Fruit fly (Drosophila melanogaster) whole organism, embryonic: ENCODE results near the gene CG5157.

Experiments used
- Atf-2 ChIP-seq: fragments of 200-800 bp; sonication (Bioruptor generic); optimal IDR thresholded peaks from 2 replicates; lab custom pipeline; 2016; ENCODE audit warnings: missing biosample characterization, missing genetic modification characterization
- C15 ChIP-seq: fragments of 200-800 bp; sonication (Bioruptor generic); IDR thresholded peaks from 3 replicates; pipeline ENCODE4 v1.3.6; 2022; ENCODE audit warnings: missing biosample characterization, missing genetic modification characterization
- CG10267 ChIP-seq: fragments of 200-800 bp; sonication (Bioruptor generic); optimal IDR thresholded peaks from 2 replicates; lab custom pipeline; 2018; ENCODE audit warnings: missing biosample characterization, mild to moderate bottlenecking, missing genetic modification characterization, moderate library complexity
- CG12659 ChIP-seq: fragments of 200-800 bp; sonication (Bioruptor generic); optimal IDR thresholded peaks from 3 replicates; lab custom pipeline; 2017; ENCODE audit warnings: mild to moderate bottlenecking, missing biosample characterization, missing genetic modification reagents, missing genetic modification characterization
- CG13287 ChIP-seq: fragments of 200-800 bp; sonication (Bioruptor generic); IDR thresholded peaks from 2 replicates; pipeline ENCODE4 v1.3.6; 2022; ENCODE audit warnings: missing biosample characterization, missing genetic modification characterization; ENCODE audit not compliant: partially characterized antibody
- CG13624 ChIP-seq: fragments of 200-800 bp; sonication (Bioruptor generic); optimal IDR thresholded peaks from 2 replicates; lab custom pipeline; 2016; ENCODE audit warnings: missing biosample characterization, missing genetic modification characterization
- CG14014 ChIP-seq: fragments of 200-800 bp; sonication (Bioruptor generic); IDR thresholded peaks from 2 replicates; pipeline ENCODE4 v1.3.6; 2022; ENCODE audit warnings: missing biosample characterization, missing genetic modification characterization
- CG1603 ChIP-seq: fragments of 200-800 bp; sonication (Bioruptor generic); optimal IDR thresholded peaks from 2 replicates; lab custom pipeline; 2019; ENCODE audit warnings: missing biosample characterization, mild to moderate bottlenecking, missing genetic modification characterization, moderate library complexity
- CG17328 ChIP-seq: fragments of 200-800 bp; sonication (Bioruptor generic); IDR thresholded peaks from 2 replicates; pipeline ENCODE4 v1.3.6; 2022; ENCODE audit warnings: missing biosample characterization, missing genetic modification characterization
- CG18599 ChIP-seq: fragments of 200-800 bp; sonication (Bioruptor generic); optimal IDR thresholded peaks from 3 replicates; lab custom pipeline; 2017; ENCODE audit warnings: missing biosample characterization, missing genetic modification characterization, mild to moderate bottlenecking, moderate library complexity, missing genetic modification reagents
- CG2678 ChIP-seq: fragments of 200-800 bp; sonication (Bioruptor generic); optimal IDR thresholded peaks from 3 replicates; lab custom pipeline; 2019; ENCODE audit warnings: missing biosample characterization, mild to moderate bottlenecking, missing genetic modification characterization, moderate library complexity
- CG30020 ChIP-seq: fragments of 200-800 bp; optimal IDR thresholded peaks from 2 replicates; lab custom pipeline; 2019; ENCODE audit warnings: missing biosample characterization, mild to moderate bottlenecking, missing genetic modification characterization, moderate library complexity
- CG34224 ChIP-seq: fragments of 200-800 bp; sonication (Bioruptor generic); IDR thresholded peaks from 3 replicates; pipeline ENCODE4 v1.3.6; 2022; ENCODE audit warnings: missing biosample characterization, missing genetic modification characterization; ENCODE audit not compliant: partially characterized antibody
- CG5245 ChIP-seq: fragments of 200-800 bp; sonication (Bioruptor generic); optimal IDR thresholded peaks from 3 replicates; lab custom pipeline; 2016; ENCODE audit warnings: missing biosample characterization, missing genetic modification characterization
- CG7372 ChIP-seq: fragments of 200-800 bp; sonication (Bioruptor generic); IDR thresholded peaks from 2 replicates; pipeline ENCODE4 v1.3.6; 2022; ENCODE audit warnings: missing biosample characterization, missing genetic modification characterization
- CG8290 ChIP-seq, 3 experiments: fragments of 200-800 bp; sonication (Bioruptor generic); optimal IDR thresholded peaks; 2 replicates each; lab custom pipeline; 2016 to 2019; ENCODE audit warnings: missing biosample characterization in 3 of 3, missing genetic modification characterization in 3 of 3, mild to moderate bottlenecking in 2 of 3, moderate library complexity in 1 of 3
- CG9932 ChIP-seq: fragments of 200-800 bp; sonication (Bioruptor generic); IDR thresholded peaks from 2 replicates; pipeline ENCODE4 v1.3.6; 2022; ENCODE audit warnings: missing biosample characterization, missing genetic modification characterization
- CTCF ChIP-seq: fragments of 200-800 bp; sonication (Bioruptor generic); optimal IDR thresholded peaks from 2 replicates; lab custom pipeline; 2017; ENCODE audit warnings: missing biosample characterization, mild to moderate bottlenecking, missing genetic modification characterization, moderate library complexity
- Camta ChIP-seq: fragments of 200-800 bp; sonication (Bioruptor generic); optimal IDR thresholded peaks from 2 replicates; lab custom pipeline; 2016; ENCODE audit warnings: missing biosample characterization, missing genetic modification characterization
- Drgx ChIP-seq: fragments of 200-800 bp; sonication (Bioruptor generic); IDR thresholded peaks from 2 replicates; pipeline ENCODE4 v1.3.6; 2022; ENCODE audit warnings: missing biosample characterization, missing genetic modification characterization
- E2f2 ChIP-seq: fragments of 200-800 bp; sonication (Bioruptor generic); IDR thresholded peaks from 2 replicates; pipeline ENCODE4 v1.3.6; 2022; ENCODE audit warnings: missing biosample characterization, missing genetic modification characterization
- Ets97D ChIP-seq: fragments of 200-800 bp; sonication (Bioruptor generic); optimal IDR thresholded peaks from 3 replicates; lab custom pipeline; 2016; ENCODE audit warnings: missing biosample characterization, missing genetic modification characterization
- HmgZ ChIP-seq: fragments of 200-800 bp; sonication (Bioruptor generic); optimal IDR thresholded peaks from 2 replicates; lab custom pipeline; 2018; ENCODE audit warnings: missing biosample characterization, mild to moderate bottlenecking, missing genetic modification characterization
- Max ChIP-seq: fragments of 200-800 bp; sonication (Bioruptor generic); optimal IDR thresholded peaks from 2 replicates; lab custom pipeline; 2016; ENCODE audit warnings: missing biosample characterization, mild to moderate bottlenecking, missing genetic modification characterization
- Optix ChIP-seq: fragments of 200-800 bp; sonication (Bioruptor generic); IDR thresholded peaks from 3 replicates; pipeline ENCODE4 v1.3.6; 2022; ENCODE audit warnings: missing biosample characterization, missing genetic modification characterization
- Sry-β ChIP-seq: fragments of 200-800 bp; sonication (Bioruptor generic); optimal IDR thresholded peaks from 2 replicates; lab custom pipeline; 2018; ENCODE audit warnings: missing biosample characterization, mild to moderate bottlenecking, missing genetic modification characterization, moderate library complexity
- TFAM ChIP-seq: fragments of 200-800 bp; sonication (Bioruptor generic); optimal IDR thresholded peaks from 2 replicates; lab custom pipeline; 2017; ENCODE audit warnings: missing biosample characterization, missing genetic modification characterization, inconsistent platforms
- Tbp ChIP-seq: fragments of >200 bp; optimal IDR thresholded peaks from 2 replicates; lab custom pipeline; 2018; ENCODE audit warnings: missing biosample characterization, missing genetic modification characterization
- ab ChIP-seq: fragments of 200-800 bp; sonication (Bioruptor generic); optimal IDR thresholded peaks from 2 replicates; lab custom pipeline; 2016; ENCODE audit warnings: missing biosample characterization, missing genetic modification characterization
- abd-A ChIP-seq: fragments of 200-800 bp; sonication (Bioruptor generic); optimal IDR thresholded peaks from 3 replicates; lab custom pipeline; 2019; ENCODE audit warnings: missing biosample characterization, mild to moderate bottlenecking, missing genetic modification characterization, moderate library complexity
- amos ChIP-seq: fragments of 200-800 bp; sonication (Bioruptor generic); IDR thresholded peaks from 2 replicates; pipeline ENCODE4 v1.3.6; 2022; ENCODE audit warnings: missing biosample characterization, missing genetic modification characterization; ENCODE audit not compliant: partially characterized antibody
- chn ChIP-seq: fragments of 200-800 bp; sonication (Bioruptor generic); optimal IDR thresholded peaks from 2 replicates; lab custom pipeline; 2016; ENCODE audit warnings: missing biosample characterization, missing genetic modification characterization
- croc ChIP-seq: fragments of 200-800 bp; sonication (Bioruptor generic); conservative IDR thresholded peaks from 3 replicates; pipeline ENCODE4 v1.3.6; 2022; ENCODE audit warnings: missing biosample characterization, missing genetic modification characterization
- da ChIP-seq: fragments of 200-800 bp; sonication (Bioruptor generic); optimal IDR thresholded peaks from 2 replicates; lab custom pipeline; 2016; ENCODE audit warnings: missing biosample characterization, missing genetic modification characterization
- dm ChIP-seq: fragments of 200-800 bp; sonication (Bioruptor generic); optimal IDR thresholded peaks from 3 replicates; lab custom pipeline; 2016; ENCODE audit warnings: missing biosample characterization, missing genetic modification characterization
- emc ChIP-seq: fragments of 200-800 bp; sonication (Bioruptor generic); optimal IDR thresholded peaks from 2 replicates; lab custom pipeline; 2016; ENCODE audit warnings: missing biosample characterization, missing genetic modification characterization
- en ChIP-seq: fragments of 200-800 bp; sonication (Bioruptor generic); optimal IDR thresholded peaks from 2 replicates; lab custom pipeline; 2016; ENCODE audit warnings: missing biosample characterization, missing genetic modification characterization
- nau ChIP-seq: fragments of 200-800 bp; sonication (Bioruptor generic); optimal IDR thresholded peaks from 3 replicates; lab custom pipeline; 2017; ENCODE audit warnings: missing biosample characterization, mild to moderate bottlenecking, missing genetic modification characterization, missing genetic modification reagents
- nmo ChIP-seq: fragments of 200-800 bp; sonication (Bioruptor generic); optimal IDR thresholded peaks from 2 replicates; lab custom pipeline; 2018; ENCODE audit warnings: missing biosample characterization, mild to moderate bottlenecking, missing genetic modification characterization, moderate library complexity
- peb ChIP-seq: fragments of 200-800 bp; sonication (Bioruptor generic); IDR thresholded peaks from 2 replicates; pipeline ENCODE4 v1.3.6; 2022; ENCODE audit warnings: missing biosample characterization, missing genetic modification characterization
- repo ChIP-seq: fragments of 200-800 bp; sonication (Bioruptor generic); optimal IDR thresholded peaks from 2 replicates; lab custom pipeline; 2016; ENCODE audit warnings: missing biosample characterization, missing genetic modification characterization
- trem ChIP-seq: fragments of 200-800 bp; optimal IDR thresholded peaks from 3 replicates; lab custom pipeline; 2019; ENCODE audit warnings: missing biosample characterization, mild to moderate bottlenecking, missing genetic modification characterization, moderate library complexity
- vnd ChIP-seq: fragments of 200-800 bp; sonication (Bioruptor generic); IDR thresholded peaks from 3 replicates; pipeline ENCODE4 v1.3.6; 2022; ENCODE audit warnings: missing biosample characterization, missing genetic modification characterization; ENCODE audit not compliant: partially characterized antibody
- z ChIP-seq: fragments of 200-800 bp; sonication (Bioruptor generic); IDR thresholded peaks from 3 replicates; pipeline ENCODE4 v1.3.6; 2022; ENCODE audit warnings: missing biosample characterization, missing genetic modification characterization
- zfh2 ChIP-seq: fragments of 200-800 bp; sonication (Bioruptor generic); optimal IDR thresholded peaks from 2 replicates; lab custom pipeline; 2016; ENCODE audit warnings: missing biosample characterization, missing genetic modification characterization

Gene CG5157

DNA sequence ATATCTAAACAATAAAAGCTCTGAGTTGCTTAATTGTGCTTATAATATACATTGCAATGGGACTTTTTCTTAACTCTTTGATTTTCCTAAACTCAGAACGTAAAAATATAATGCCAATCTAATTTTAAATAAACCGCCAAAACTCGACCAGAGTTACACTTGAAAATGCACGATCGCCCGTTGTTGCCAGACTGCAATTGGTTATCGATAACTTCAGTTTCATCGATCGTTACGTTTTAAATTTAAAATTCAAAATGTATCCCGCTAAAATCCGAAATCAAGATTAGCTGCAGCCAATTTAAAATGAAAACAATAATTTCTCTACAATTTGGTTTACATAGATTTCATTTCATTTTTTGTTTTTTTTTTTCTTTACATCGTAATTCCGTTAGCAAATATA, 1.5 kb upstream of the CG5157 start (continued):
- TF ChIP-seq CG5245: no peak
- TF ChIP-seq CG1603 (tag; lab: Kevin White, UChicago): peak; percentile 76
- no peak for TF ChIP-seq Camta (GFP tag; lab: Kevin White, UChicago)
- peak; percentile 71 for TF ChIP-seq Ets97D (GFP tag; lab: Kevin White, UChicago)
- TF ChIP-seq Tbp (GFP tag; lab: Kevin White, UChicago): no peak
- no peak for TF ChIP-seq CG13624
- peak; percentile 31 for TF ChIP-seq CG10267
- TF ChIP-seq CG12659: no peak
- TF ChIP-seq en (GFP tag; lab: Kevin White, UChicago): no peak
- peak; percentile 55; the same call in 2 of the 3 replicates for TF ChIP-seq CG34224 (GFP tag; lab: Robert Waterston, UW)
- no peak for TF ChIP-seq abd-A (tag; lab: Kevin White, UChicago)
- no peak for TF ChIP-seq Atf-2 (GFP tag; lab: Kevin White, UChicago)
- no peak for TF ChIP-seq emc (GFP tag; lab: Kevin White, UChicago)
- TF ChIP-seq CTCF (GFP tag; lab: Kevin White, UChicago): no peak
- no peak for TF ChIP-seq dm (GFP tag; lab: Kevin White, UChicago)
- TF ChIP-seq Max (GFP tag; lab: Kevin White, UChicago): no peak
- no peak for TF ChIP-seq peb (GFP tag; lab: Robert Waterston, UW)
- TF ChIP-seq zfh2 (GFP tag; lab: Kevin White, UChicago): no peak
- no peak for TF ChIP-seq CG18599 (GFP tag; lab: Kevin White, UChicago)
- TF ChIP-seq CG30020: no peak
- no peak for TF ChIP-seq Sry-β (GFP tag; lab: Kevin White, UChicago)
- TF ChIP-seq HmgZ (tag; lab: Kevin White, UChicago): peak; percentile 42
- no peak for TF ChIP-seq chn (GFP tag; lab: Kevin White, UChicago)
- no peak for TF ChIP-seq CG14014 (GFP tag; lab: Robert Waterston, UW)
- TF ChIP-seq CG13287 (GFP tag; lab: Robert Waterston, UW): peak; percentile 48
- no peak for TF ChIP-seq croc (GFP tag; lab: Robert Waterston, UW)
- TF ChIP-seq nau (GFP tag; lab: Kevin White, UChicago): no peak
- no peak for TF ChIP-seq CG9932 (GFP tag; lab: Robert Waterston, UW)
- TF ChIP-seq vnd: no peak
- TF ChIP-seq CG2678 (tag; lab: Kevin White, UChicago): no peak
- peak; percentile 69 for TF ChIP-seq trem (tag; lab: Kevin White, UChicago)
- peak; percentile 99 for TF ChIP-seq E2f2 (GFP tag; lab: Robert Waterston, UW)
- TF ChIP-seq CG8290 (GFP tag; optimal IDR thresholded peaks at IDR 0.05; lab: Kevin White, UChicago): no peak
- no peak for TF ChIP-seq CG8290 (tag; optimal IDR thresholded peaks at IDR 0.05; lab: Kevin White, UChicago)
- no peak for TF ChIP-seq C15 (GFP tag; lab: Robert Waterston, UW)
- no peak for TF ChIP-seq Drgx (GFP tag; lab: Robert Waterston, UW)
- TF ChIP-seq amos: peak; percentile 48; the same call in 1 of the 2 replicates
- no peak for TF ChIP-seq TFAM
- no peak for TF ChIP-seq da (GFP tag; lab: Kevin White, UChicago)
- no peak for TF ChIP-seq z (GFP tag; lab: Robert Waterston, UW)
- TF ChIP-seq Optix: no peak
- no peak for TF ChIP-seq repo
- no peak for TF ChIP-seq nmo (GFP tag; lab: Kevin White, UChicago)
- TF ChIP-seq CG7372: no peak
- TF ChIP-seq CG17328 (GFP tag; lab: Robert Waterston, UW): no peak
- TF ChIP-seq ab (GFP tag; lab: Kevin White, UChicago): no peak
